Fruit fly (Drosophila melanogaster): ENCODE results near the gene Obp28a.
A peak's percentile ranks its signal among the peaks of the same experiment; 100 is the strongest.

The Obp28a gene

DNA sequence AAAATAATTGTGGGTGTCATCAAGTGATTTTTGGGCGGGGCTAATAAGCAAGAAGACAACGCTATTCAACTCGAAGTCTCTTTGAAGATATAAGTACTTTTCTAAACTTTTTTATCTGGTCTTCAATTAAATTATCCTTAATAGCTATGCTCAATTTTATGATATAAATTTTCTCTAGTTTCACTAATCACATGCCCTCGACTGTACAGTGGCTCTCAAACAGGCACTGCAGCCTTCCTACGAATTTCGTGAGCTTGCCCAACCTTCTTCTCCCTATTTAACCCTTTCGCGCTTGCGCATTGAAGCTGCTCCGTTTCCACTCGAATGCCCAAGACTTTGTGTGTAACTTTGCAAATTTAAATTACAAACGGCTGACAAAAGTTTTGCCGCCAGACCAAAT is 8.8 kb upstream of the Obp28a start:
- TF ChIP-seq CG32121 (GFP tag; IDR thresholded peaks at IDR 0.05): no peak
- peak; percentile 22 for TF ChIP-seq CG14655 (GFP tag; optimal IDR thresholded peaks at IDR 0.05)
- TF ChIP-seq CG8301 (tag; optimal IDR thresholded peaks at IDR 0.05): peak; percentile 13
- peak; percentile 45 for TF ChIP-seq CG8159 (tag; optimal IDR thresholded peaks at IDR 0.05)
- TF ChIP-seq D1 (tag; optimal IDR thresholded peaks at IDR 0.05): no peak
- no peak for TF ChIP-seq Ets98B (GFP tag; IDR thresholded peaks at IDR 0.05)
- TF ChIP-seq CG10348 (GFP tag; IDR thresholded peaks at IDR 0.05): no peak
- TF ChIP-seq Pif1A (GFP tag; optimal IDR thresholded peaks at IDR 0.05): no peak
- TF ChIP-seq CG17806 (tag; optimal IDR thresholded peaks at IDR 0.05): peak; percentile 27
- no peak for TF ChIP-seq CG4496 (GFP tag; IDR thresholded peaks at IDR 0.05)

DNA sequence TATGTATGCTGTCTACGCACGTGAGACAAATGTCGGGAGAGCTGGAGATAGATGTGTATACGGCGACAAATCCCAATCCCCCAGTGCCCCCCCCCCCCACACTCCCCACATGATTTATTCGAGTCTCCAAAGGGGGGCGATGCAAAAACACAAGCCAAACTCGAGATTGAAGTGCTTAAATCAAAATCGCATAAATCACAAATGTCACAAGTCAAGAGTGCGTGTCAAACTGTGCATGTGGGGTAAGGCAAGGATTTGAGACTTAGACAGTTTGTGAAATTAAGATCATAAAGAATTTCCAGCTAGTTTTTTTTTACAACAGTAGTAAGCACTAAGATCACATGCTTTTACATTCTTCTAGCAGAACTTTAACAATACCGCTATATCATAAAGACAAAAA is 7.4 kb upstream of the Obp28a start:
- TF ChIP-seq Pif1B (GFP tag; optimal IDR thresholded peaks at IDR 0.05): no peak
- no peak for TF ChIP-seq CG15710 (tag; optimal IDR thresholded peaks at IDR 0.05)
- no peak for TF ChIP-seq Snoo (tag; optimal IDR thresholded peaks at IDR 0.05)
- no peak for TF ChIP-seq CG4496 (GFP tag; IDR thresholded peaks at IDR 0.05)
- no peak for TF ChIP-seq D1 (tag; optimal IDR thresholded peaks at IDR 0.05)
- TF ChIP-seq CG32121 (GFP tag; IDR thresholded peaks at IDR 0.05): no peak
- TF ChIP-seq CG12605 (GFP tag; IDR thresholded peaks at IDR 0.05): no peak
- no peak for TF ChIP-seq rn (GFP tag; IDR thresholded peaks at IDR 0.05)
- TF ChIP-seq Ets98B (GFP tag; IDR thresholded peaks at IDR 0.05): no peak
- TF ChIP-seq CG9948 (tag; optimal IDR thresholded peaks at IDR 0.05): no peak
- TF ChIP-seq CG8159 (tag; optimal IDR thresholded peaks at IDR 0.05): no peak
- no peak for TF ChIP-seq CG17806 (tag; optimal IDR thresholded peaks at IDR 0.05)
- no peak for TF ChIP-seq fd96Ca (GFP tag; IDR thresholded peaks at IDR 0.05)
- no peak for TF ChIP-seq gl (tag; optimal IDR thresholded peaks at IDR 0.05)
- no peak for TF ChIP-seq CG14655 (GFP tag; optimal IDR thresholded peaks at IDR 0.05)

DNA sequence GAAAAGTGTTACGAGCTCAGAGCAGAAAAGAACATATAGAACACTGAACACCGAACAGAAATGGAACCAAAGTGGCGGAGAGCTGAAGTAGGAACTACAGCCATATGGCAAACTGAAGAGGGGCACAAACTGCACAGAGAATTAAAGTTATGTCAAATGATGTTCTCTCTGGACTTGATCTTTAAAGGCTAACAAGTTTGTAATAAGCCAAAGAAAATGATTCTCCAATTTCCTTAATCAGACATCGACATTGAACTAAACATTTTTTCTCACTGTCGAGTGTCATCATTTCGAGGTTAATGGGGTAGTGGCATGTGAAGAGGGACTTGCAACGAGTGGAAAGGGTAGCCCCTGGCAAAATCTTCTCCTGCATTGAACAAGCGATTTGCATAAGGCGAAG is 6.6 kb upstream of the Obp28a start:
- TF ChIP-seq rn (GFP tag; IDR thresholded peaks at IDR 0.05) (no peak; the same call in 1 of the 2 replicates), CG10348 (GFP tag; IDR thresholded peaks at IDR 0.05) (no peak), Ets98B (GFP tag; IDR thresholded peaks at IDR 0.05) (peak; percentile 56), Pif1B (GFP tag; optimal IDR thresholded peaks at IDR 0.05) (peak; percentile 58), CG15710 (tag; optimal IDR thresholded peaks at IDR 0.05) (peak; percentile 72), CG14655 (GFP tag; optimal IDR thresholded peaks at IDR 0.05) (peak; percentile 62), CG17806 (tag; optimal IDR thresholded peaks at IDR 0.05) (peak; percentile 79), CG8159 (tag; optimal IDR thresholded peaks at IDR 0.05) (peak; percentile 82), Snoo (tag; optimal IDR thresholded peaks at IDR 0.05) (peak; percentile 14), D1 (tag; optimal IDR thresholded peaks at IDR 0.05) (peak; percentile 45), CG34367 (tag; optimal IDR thresholded peaks at IDR 0.05) (peak; percentile 49), CG8301 (tag; optimal IDR thresholded peaks at IDR 0.05) (peak; percentile 67), EcR (GFP tag; optimal IDR thresholded peaks at IDR 0.05) (peak; percentile 44), CG12605 (GFP tag; IDR thresholded peaks at IDR 0.05) (peak; percentile 27; the same call in 1 of the 2 replicates), CG32121 (GFP tag; IDR thresholded peaks at IDR 0.05) (no peak; the same call in 1 of the 2 replicates), fd96Ca (GFP tag; IDR thresholded peaks at IDR 0.05) (peak; percentile 76), gl (tag; optimal IDR thresholded peaks at IDR 0.05) (peak; percentile 62), CG13204 (GFP tag; optimal IDR thresholded peaks at IDR 0.05) (no peak), CG4496 (GFP tag; IDR thresholded peaks at IDR 0.05) (peak; percentile 84), Pif1A (GFP tag; optimal IDR thresholded peaks at IDR 0.05) (peak; percentile 73), CG9948 (tag; optimal IDR thresholded peaks at IDR 0.05) (peak; percentile 70)

DNA sequence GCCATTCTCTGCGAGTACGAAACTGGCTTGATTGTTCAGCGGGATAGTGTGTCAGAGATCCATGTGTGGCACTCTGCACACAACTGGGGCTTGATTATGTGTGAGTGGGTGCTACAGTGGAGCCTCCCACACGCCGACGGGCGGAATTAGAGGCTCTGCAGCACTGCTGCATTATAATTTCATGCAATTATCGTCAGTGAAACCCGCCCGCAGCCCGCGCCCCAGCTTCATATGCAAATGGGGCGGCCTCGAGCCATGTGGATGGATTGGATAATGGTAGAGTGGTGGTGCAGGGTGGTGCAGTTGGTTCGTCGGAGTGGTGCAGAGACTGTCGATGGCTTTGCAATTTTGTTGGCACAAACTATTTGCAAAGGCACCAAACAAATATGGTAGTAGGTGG is 4.6 kb upstream of the Obp28a start:
- TF ChIP-seq CG8301 (tag; optimal IDR thresholded peaks at IDR 0.05): peak; percentile 1
- TF ChIP-seq gl (tag; optimal IDR thresholded peaks at IDR 0.05): no peak
- peak; percentile 55; the same call in 1 of the 2 replicates for TF ChIP-seq CG32121 (GFP tag; IDR thresholded peaks at IDR 0.05)
- TF ChIP-seq fd96Ca (GFP tag; IDR thresholded peaks at IDR 0.05): peak; percentile 58; the same call in 2 of the 3 replicates
- TF ChIP-seq CG9948 (tag; optimal IDR thresholded peaks at IDR 0.05): no peak
- TF ChIP-seq CG10348 (GFP tag; IDR thresholded peaks at IDR 0.05): 0 out of 2 replicates have a peak, but pooled peaks have one; percentile 29
- TF ChIP-seq CG14655 (GFP tag; optimal IDR thresholded peaks at IDR 0.05): peak; percentile 14
- TF ChIP-seq CG4496 (GFP tag; IDR thresholded peaks at IDR 0.05): peak; percentile 54; the same call in 1 of the 3 replicates
- TF ChIP-seq Ets98B (GFP tag; IDR thresholded peaks at IDR 0.05): peak; percentile 47; the same call in 1 of the 2 replicates

DNA sequence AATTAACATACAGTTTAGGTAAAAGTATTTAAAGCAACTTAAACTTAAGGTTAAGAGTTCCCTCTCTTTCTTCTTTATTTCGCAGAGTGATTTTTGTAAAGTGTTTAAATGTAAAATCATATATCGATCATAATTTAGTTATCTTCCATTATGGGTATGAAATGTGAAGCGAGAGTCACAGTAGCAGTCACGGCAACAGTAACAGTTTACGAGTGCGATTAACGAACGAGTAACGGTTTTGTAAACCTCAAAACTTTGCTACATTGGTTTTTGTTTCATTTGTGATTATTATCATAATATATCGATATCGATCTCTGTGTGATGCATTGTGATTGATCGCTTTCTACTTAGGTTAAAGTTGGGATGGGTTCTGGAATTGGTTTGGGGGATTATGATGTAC is 1.0 kb upstream of the Obp28a start:
- TF ChIP-seq Ets98B (GFP tag; IDR thresholded peaks at IDR 0.05): no peak
- no peak for TF ChIP-seq CG13204 (GFP tag; optimal IDR thresholded peaks at IDR 0.05)
- no peak for TF ChIP-seq Pif1B (GFP tag; optimal IDR thresholded peaks at IDR 0.05)
- TF ChIP-seq EcR (GFP tag; optimal IDR thresholded peaks at IDR 0.05): no peak
- TF ChIP-seq fd96Ca (GFP tag; IDR thresholded peaks at IDR 0.05): no peak
- TF ChIP-seq Pif1A (GFP tag; optimal IDR thresholded peaks at IDR 0.05): no peak
- TF ChIP-seq CG17806 (tag; optimal IDR thresholded peaks at IDR 0.05): no peak
- TF ChIP-seq Snoo (tag; optimal IDR thresholded peaks at IDR 0.05): no peak
- TF ChIP-seq rn (GFP tag; IDR thresholded peaks at IDR 0.05): no peak
- no peak for TF ChIP-seq CG9948 (tag; optimal IDR thresholded peaks at IDR 0.05)
- TF ChIP-seq CG8159 (tag; optimal IDR thresholded peaks at IDR 0.05): no peak
- no peak for TF ChIP-seq CG10348 (GFP tag; IDR thresholded peaks at IDR 0.05)
- TF ChIP-seq gl (tag; optimal IDR thresholded peaks at IDR 0.05): no peak

DNA sequence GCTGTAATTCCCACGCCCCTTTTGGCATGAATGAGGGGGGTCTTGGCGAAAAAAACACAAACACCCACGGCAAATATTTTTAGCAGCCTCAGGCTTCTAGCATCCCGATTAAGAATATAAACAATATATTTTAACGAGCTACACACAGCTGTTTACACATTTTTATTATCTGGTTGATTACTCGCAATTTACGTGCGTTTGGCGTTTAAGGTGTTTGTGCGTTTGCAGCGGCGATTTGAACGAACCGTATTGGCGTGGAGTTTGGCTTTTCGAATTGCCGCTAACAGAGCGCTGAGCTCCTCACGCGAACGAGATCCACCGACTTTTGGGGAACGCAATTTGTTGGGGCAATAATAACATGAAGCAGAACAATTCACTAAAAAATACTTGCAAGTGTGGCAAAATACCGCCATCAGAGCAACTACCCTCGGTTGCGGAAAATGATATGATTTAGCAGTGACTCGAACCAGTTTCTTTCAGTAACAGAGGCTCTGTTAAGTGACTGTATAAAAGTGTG is 1.1 kb downstream of the Obp28a start, which contains the start of gene Ziz:
Ziz (minus strand) TSS at position 321 of the 517 bp plus-strand sequence.
- TF ChIP-seq Ets98B (GFP tag; IDR thresholded peaks at IDR 0.05) (peak; percentile 52; the same call in 1 of the 2 replicates), rn (GFP tag; IDR thresholded peaks at IDR 0.05) (no peak), EcR (GFP tag; optimal IDR thresholded peaks at IDR 0.05) (peak; percentile 22), CG4496 (GFP tag; IDR thresholded peaks at IDR 0.05) (peak; percentile 51; the same call in 2 of the 3 replicates)

Data from whole organism, pupa.